Fruit fly (Drosophila melanogaster): ENCODE data around the gene CG32706.

dm6 chrX:9044857-9045256 is 42.1 kb upstream of the CG32706 start:
- TF ChIP-seq Hr38 (GFP tag; optimal IDR thresholded peaks at IDR 0.05) (no peak), Lpt (GFP tag; optimal IDR thresholded peaks at IDR 0.05) (no peak), dac (GFP tag; optimal IDR thresholded peaks at IDR 0.05) (no peak), CG10631 (GFP tag; optimal IDR thresholded peaks at IDR 0.05) (no peak), Ets96B (tag; optimal IDR thresholded peaks at IDR 0.05) (no peak)

Measured in whole organism, prepupa.